Worm (Caenorhabditis elegans) whole organism, late embryonic: ENCODE data around the gene flp-28.

Experiments
- C08G9.2 ChIP-seq: sonication (generic microtip); optimal IDR thresholded peaks from 2 replicates; lab custom pipeline; 2016; ENCODE audit warnings: mild to moderate bottlenecking, missing genetic modification characterization, moderate library complexity, missing compliant biosample characterization
- C38D4.7 ChIP-seq: fragments of 200-800 bp; sonication (Bioruptor generic); optimal IDR thresholded peaks from 2 replicates; lab custom pipeline; 2018; ENCODE audit warnings: mild to moderate bottlenecking, missing genetic modification characterization, moderate library complexity, missing compliant biosample characterization
- F13H6.1 ChIP-seq: sonication (generic microtip); optimal IDR thresholded peaks from 2 replicates; lab custom pipeline; 2016; ENCODE audit warnings: missing genetic modification characterization, missing compliant biosample characterization
- K02D7.2 ChIP-seq: sonication (generic microtip); optimal IDR thresholded peaks from 2 replicates; lab custom pipeline; 2017; ENCODE audit warnings: mild to moderate bottlenecking, missing genetic modification characterization, missing compliant biosample characterization
- K09A11.1 ChIP-seq: sonication (generic microtip); optimal IDR thresholded peaks from 2 replicates; lab custom pipeline; 2017; ENCODE audit warnings: antibody characterized with exemption, mild to moderate bottlenecking, missing genetic modification characterization, missing compliant biosample characterization; ENCODE audit not compliant: insufficient read depth
- T23F11.4 ChIP-seq: fragments of 200-800 bp; sonication (Bioruptor generic); optimal IDR thresholded peaks from 2 replicates; lab custom pipeline; 2018; ENCODE audit warnings: mild to moderate bottlenecking, missing genetic modification characterization, missing compliant biosample characterization
- Y22D7AL.16 ChIP-seq: sonication (generic microtip); optimal IDR thresholded peaks from 2 replicates; lab custom pipeline; 2016; ENCODE audit warnings: missing genetic modification characterization, missing compliant biosample characterization
- ceh-14 ChIP-seq: sonication (generic microtip); optimal IDR thresholded peaks from 2 replicates; lab custom pipeline; 2016; ENCODE audit warnings: missing genotype, missing genetic modification characterization, missing compliant biosample characterization
- ceh-18 ChIP-seq: sonication (generic microtip); optimal IDR thresholded peaks from 2 replicates; lab custom pipeline; 2016; ENCODE audit warnings: missing genetic modification characterization, missing compliant biosample characterization
- ceh-45 ChIP-seq: fragments of 200-800 bp; sonication (Bioruptor generic); IDR thresholded peaks from 2 replicates; pipeline ENCODE4 v1.3.6; 2022; ENCODE audit warnings: missing genetic modification reagents, missing genetic modification characterization, missing compliant biosample characterization
- ceh-6 ChIP-seq: fragments of 200-800 bp; sonication (Bioruptor generic); optimal IDR thresholded peaks from 2 replicates; lab custom pipeline; 2018; ENCODE audit warnings: mild to moderate bottlenecking, missing genetic modification characterization, missing compliant biosample characterization
- dmd-4 ChIP-seq: sonication (generic microtip); optimal IDR thresholded peaks from 2 replicates; lab custom pipeline; 2016; ENCODE audit warnings: borderline replicate concordance, missing genetic modification characterization, missing compliant biosample characterization
- dve-1 ChIP-seq: sonication (generic microtip); optimal IDR thresholded peaks from 2 replicates; lab custom pipeline; 2017; ENCODE audit warnings: antibody characterized with exemption, mild to moderate bottlenecking, missing genetic modification characterization, missing compliant biosample characterization
- eyg-1 ChIP-seq: sonication (generic microtip); optimal IDR thresholded peaks from 2 replicates; lab custom pipeline; 2016; ENCODE audit warnings: missing genotype, missing genetic modification characterization, missing compliant biosample characterization
- fax-1 ChIP-seq: sonication (generic microtip); optimal IDR thresholded peaks from 2 replicates; lab custom pipeline; 2016; ENCODE audit warnings: missing genotype, missing genetic modification characterization, missing compliant biosample characterization
- fkh-10 ChIP-seq: fragments of 150-350 bp; optimal IDR thresholded peaks from 2 replicates; lab custom pipeline; 2014; ENCODE audit warnings: missing biosample characterization, missing genetic modification reagents, missing genetic modification characterization
- hlh-13 ChIP-seq: fragments of 200-800 bp; sonication (Bioruptor generic); optimal IDR thresholded peaks from 2 replicates; lab custom pipeline; 2018; ENCODE audit warnings: mild to moderate bottlenecking, missing genetic modification characterization, missing compliant biosample characterization
- hlh-30 ChIP-seq: sonication (generic microtip); optimal IDR thresholded peaks from 2 replicates; lab custom pipeline; 2017; ENCODE audit warnings: antibody characterized with exemption, missing genetic modification characterization, missing compliant biosample characterization; ENCODE audit not compliant: insufficient read depth
- hlh-6 ChIP-seq: sonication (generic microtip); optimal IDR thresholded peaks from 2 replicates; lab custom pipeline; 2016; ENCODE audit warnings: missing genotype, missing genetic modification characterization, missing compliant biosample characterization
- lin-11 ChIP-seq: fragments of 200-800 bp; sonication (Bioruptor generic); optimal IDR thresholded peaks from 2 replicates; lab custom pipeline; 2018; ENCODE audit warnings: mild to moderate bottlenecking, missing genetic modification characterization, missing compliant biosample characterization
- npax-4 ChIP-seq: sonication (generic microtip); optimal IDR thresholded peaks from 2 replicates; lab custom pipeline; 2016; ENCODE audit warnings: missing genetic modification characterization, missing compliant biosample characterization
- odd-2 ChIP-seq: sonication (generic microtip); optimal IDR thresholded peaks from 2 replicates; lab custom pipeline; 2017; ENCODE audit warnings: antibody characterized with exemption, mild to moderate bottlenecking, missing genetic modification characterization, missing compliant biosample characterization
- pat-9 ChIP-seq: fragments of 200-800 bp; sonication (Bioruptor generic); optimal IDR thresholded peaks from 2 replicates; lab custom pipeline; 2018; ENCODE audit warnings: mild to moderate bottlenecking, missing genetic modification characterization, moderate library complexity, missing compliant biosample characterization
- pax-1 ChIP-seq: fragments of 150-350 bp; optimal IDR thresholded peaks from 2 replicates; lab custom pipeline; 2014; ENCODE audit warnings: missing biosample characterization, missing genetic modification characterization
- pha-2 ChIP-seq: sonication (generic microtip); optimal IDR thresholded peaks from 2 replicates; lab custom pipeline; 2017; ENCODE audit warnings: mild to moderate bottlenecking, missing genetic modification characterization, missing compliant biosample characterization
- pha-4 ChIP-seq: fragments of 150-350 bp; optimal IDR thresholded peaks from 2 replicates; lab custom pipeline; 2018; ENCODE audit warnings: missing biosample characterization, missing genetic modification reagents, missing genetic modification characterization
- pqm-1 ChIP-seq: sonication (generic microtip); optimal IDR thresholded peaks from 2 replicates; lab custom pipeline; 2016; ENCODE audit warnings: missing genetic modification characterization, missing compliant biosample characterization
- pros-1 ChIP-seq: fragments of 150-350 bp; optimal IDR thresholded peaks from 2 replicates; lab custom pipeline; 2014; ENCODE audit warnings: missing biosample characterization, missing genetic modification reagents, missing genetic modification characterization
- rnt-1 ChIP-seq: sonication (generic microtip); optimal IDR thresholded peaks from 2 replicates; lab custom pipeline; 2016; ENCODE audit warnings: missing genetic modification characterization, missing compliant biosample characterization
- sdc-2 ChIP-seq: sonication (generic microtip); optimal IDR thresholded peaks from 2 replicates; lab custom pipeline; 2016; ENCODE audit warnings: missing genotype, missing genetic modification characterization, missing compliant biosample characterization
- sox-2 ChIP-seq: fragments of 200-800 bp; sonication (Bioruptor generic); IDR thresholded peaks from 2 replicates; pipeline ENCODE4 v1.3.6; 2022; ENCODE audit warnings: missing genetic modification reagents, missing genetic modification characterization, missing compliant biosample characterization
- sox-4 ChIP-seq: sonication (generic microtip); optimal IDR thresholded peaks from 2 replicates; lab custom pipeline; 2017; ENCODE audit warnings: mild to moderate bottlenecking, missing genetic modification characterization, inconsistent platforms, missing compliant biosample characterization
- tbx-7 ChIP-seq: sonication (generic microtip); optimal IDR thresholded peaks from 2 replicates; lab custom pipeline; 2016; ENCODE audit warnings: missing genotype, missing genetic modification characterization, missing compliant biosample characterization
- ttx-3 ChIP-seq: sonication (generic microtip); optimal IDR thresholded peaks from 2 replicates; lab custom pipeline; 2016; ENCODE audit warnings: missing genetic modification reagents, missing genetic modification characterization, missing compliant biosample characterization
- unc-42 ChIP-seq: sonication (generic microtip); optimal IDR thresholded peaks from 2 replicates; lab custom pipeline; 2016; ENCODE audit warnings: missing genotype, missing genetic modification characterization, missing compliant biosample characterization
- unc-55 ChIP-seq: sonication (generic microtip); optimal IDR thresholded peaks from 2 replicates; lab custom pipeline; 2017; ENCODE audit warnings: missing biosample characterization, missing genetic modification reagents, missing genetic modification characterization
- unc-86 ChIP-seq: sonication (generic microtip); optimal IDR thresholded peaks from 2 replicates; lab custom pipeline; 2016; ENCODE audit warnings: missing genetic modification characterization, missing compliant biosample characterization
- zip-5 ChIP-seq: sonication (generic microtip); optimal IDR thresholded peaks from 2 replicates; lab custom pipeline; 2016; ENCODE audit warnings: missing genetic modification characterization, missing compliant biosample characterization
- ztf-16 ChIP-seq: sonication (generic microtip); optimal IDR thresholded peaks from 2 replicates; lab custom pipeline; 2017; ENCODE audit warnings: missing genetic modification characterization, missing compliant biosample characterization

flp-28 gene

ce11 chrX:10078089-10078488, 9.7 kb downstream of the flp-28 start (continued):
- no peak for TF ChIP-seq pat-9 (tag; lab: Kevin White, UChicago)
- TF ChIP-seq pros-1 (tag; lab: Kevin White, UChicago), result no peak
- no peak for TF ChIP-seq K02D7.2 (tag; lab: Kevin White, UChicago)

ce11 chrX:10077297-10077696, 10.5 kb downstream of the flp-28 start, which contains the start of gene col-176:
col-176 (plus strand) TSS chrX:10077597.
- no peak for TF ChIP-seq hlh-30 (tag; lab: Kevin White, UChicago)
- TF ChIP-seq C08G9.2 (tag; lab: Kevin White, UChicago), result no peak
- no peak for TF ChIP-seq sox-2
- no peak for TF ChIP-seq ztf-16
- no peak for TF ChIP-seq dmd-4 (tag; lab: Kevin White, UChicago)
- no peak for TF ChIP-seq unc-42
- no peak for TF ChIP-seq zip-5
- no peak for TF ChIP-seq K09A11.1 (tag; lab: Kevin White, UChicago)
- no peak for TF ChIP-seq ceh-6
- TF ChIP-seq F13H6.1 (tag; lab: Kevin White, UChicago), result no peak
- no peak for TF ChIP-seq odd-2
- no peak for TF ChIP-seq fax-1
- no peak for TF ChIP-seq npax-4
- no peak for TF ChIP-seq unc-55
- no peak for TF ChIP-seq pha-4 (tag; lab: Kevin White, UChicago)
- TF ChIP-seq Y22D7AL.16 (tag; lab: Kevin White, UChicago), result no peak
- no peak for TF ChIP-seq pat-9 (tag; lab: Kevin White, UChicago)
- TF ChIP-seq ttx-3 (tag; lab: Kevin White, UChicago), result no peak

ce11 chrX:10076334-10076733, 11.4 kb downstream of the flp-28 start:
- TF ChIP-seq dve-1 (tag; lab: Kevin White, UChicago), result no peak
- no peak for TF ChIP-seq fkh-10
- no peak for TF ChIP-seq ceh-6
- no peak for TF ChIP-seq K02D7.2 (tag; lab: Kevin White, UChicago)
- TF ChIP-seq hlh-6 (tag; lab: Kevin White, UChicago), result no peak
- TF ChIP-seq fax-1, result no peak
- no peak for TF ChIP-seq rnt-1
- no peak for TF ChIP-seq ceh-14 (tag; lab: Kevin White, UChicago)
- TF ChIP-seq pha-2, result no peak
- no peak for TF ChIP-seq pqm-1 (tag; lab: Kevin White, UChicago)
- TF ChIP-seq sox-4 (tag; lab: Kevin White, UChicago), result no peak
- TF ChIP-seq ceh-18 (tag; lab: Kevin White, UChicago), result no peak
- TF ChIP-seq T23F11.4 (GFP tag; lab: Kevin White, UChicago), result no peak
- no peak for TF ChIP-seq C08G9.2 (tag; lab: Kevin White, UChicago)
- TF ChIP-seq zip-5, result no peak
- no peak for TF ChIP-seq pat-9 (tag; lab: Kevin White, UChicago)
- no peak for TF ChIP-seq ceh-45 (GFP tag; lab: Robert Waterston, UW)
- TF ChIP-seq lin-11 (tag; lab: Kevin White, UChicago), result no peak
- TF ChIP-seq eyg-1 (tag; lab: Kevin White, UChicago), result no peak
- TF ChIP-seq pax-1 (tag; lab: Kevin White, UChicago), result no peak
- TF ChIP-seq, all 69 proteins: peak for 0

ce11 chrX:10074988-10075387, 12.8 kb downstream of the flp-28 start, which contains the start of gene dao-4:
dao-4 (plus strand) TSS chrX:10075288.
- TF ChIP-seq hlh-13, result no peak
- no peak for TF ChIP-seq sdc-2 (tag; lab: Kevin White, UChicago)
- no peak for TF ChIP-seq fax-1
- TF ChIP-seq tbx-7 (tag; lab: Kevin White, UChicago), result no peak
- no peak for TF ChIP-seq Y22D7AL.16 (tag; lab: Kevin White, UChicago)
- no peak for TF ChIP-seq C38D4.7
- no peak for TF ChIP-seq unc-86 (tag; lab: Kevin White, UChicago)
- no peak for TF ChIP-seq unc-42
